Fruit fly (Drosophila melanogaster): ENCODE results near the gene Cf2.

Cf2 gene

DNA sequence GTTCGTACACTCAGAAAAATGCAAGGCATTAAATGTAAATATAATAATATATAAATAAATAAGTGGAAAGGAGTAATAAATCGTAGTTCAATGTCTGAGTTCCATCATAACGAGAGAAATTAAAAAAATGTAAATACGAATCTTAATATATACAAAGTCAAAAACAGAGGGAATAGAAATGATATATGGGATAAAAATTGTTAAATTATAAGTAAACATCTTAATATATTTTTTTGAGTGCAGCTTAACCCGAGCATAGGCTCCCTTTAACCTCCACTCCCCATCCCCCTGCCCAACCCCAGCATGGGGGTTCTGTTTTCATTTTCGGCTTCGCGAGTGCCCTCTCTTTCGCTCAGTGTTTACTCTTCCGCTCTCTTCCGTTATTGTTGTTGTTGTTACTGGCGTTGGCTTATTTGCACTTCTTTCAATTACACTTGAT is 32.8 kb upstream of the Cf2 start (continued):
- TF ChIP-seq Dip3 (GFP tag; optimal IDR thresholded peaks at IDR 0.05) (no peak), unpg (GFP tag; optimal IDR thresholded peaks at IDR 0.05) (peak; percentile 22), Drgx (GFP tag; IDR thresholded peaks at IDR 0.05) (peak; percentile 22; the same call in 1 of the 2 replicates), zfh1 (GFP tag; IDR thresholded peaks at IDR 0.05) (0 out of 3 replicates have a peak, but pooled peaks have one; percentile 13), CG10267 (tag; optimal IDR thresholded peaks at IDR 0.05) (peak; percentile 36), shn (GFP tag; optimal IDR thresholded peaks at IDR 0.05) (no peak), CG11398 (GFP tag; optimal IDR thresholded peaks at IDR 0.05) (no peak), cwo (GFP tag; optimal IDR thresholded peaks at IDR 0.05) (peak; percentile 1), CG8359 (GFP tag; optimal IDR thresholded peaks at IDR 0.05; ENCODE audit: borderline replicate concordance) (peak; percentile 7), schlank (tag; optimal IDR thresholded peaks at IDR 0.05) (no peak), CG10209 (GFP tag; optimal IDR thresholded peaks at IDR 0.05) (peak; percentile 19), so (GFP tag; IDR thresholded peaks at IDR 0.05) (no peak), CG11560 (tag; IDR thresholded peaks at IDR 0.05) (no peak), pb (GFP tag; optimal IDR thresholded peaks at IDR 0.05) (no peak), stc (GFP tag; IDR thresholded peaks at IDR 0.05) (no peak), pfk (GFP tag; optimal IDR thresholded peaks at IDR 0.05) (no peak), HmgD (GFP tag; optimal IDR thresholded peaks at IDR 0.05) (no peak), CG17612 (GFP tag; IDR thresholded peaks at IDR 0.05) (no peak), Gsc (GFP tag; IDR thresholded peaks at IDR 0.05) (no peak), CG10565 (GFP tag; optimal IDR thresholded peaks at IDR 0.05) (no peak), CG7786 (GFP tag; optimal IDR thresholded peaks at IDR 0.05) (no peak), abd-A (tag; optimal IDR thresholded peaks at IDR 0.05) (no peak), CG17361 (GFP tag; IDR thresholded peaks at IDR 0.05) (peak; percentile 67), Poxn (GFP tag; IDR thresholded peaks at IDR 0.05) (no peak), CG3838 (GFP tag; optimal IDR thresholded peaks at IDR 0.05) (no peak), bsh (GFP tag; optimal IDR thresholded peaks at IDR 0.05) (peak in 1 of 2 experiments; percentile 24), Hr51 (GFP tag; optimal IDR thresholded peaks at IDR 0.05) (peak in 1 of 2 experiments; percentile 28), CG8388 (GFP tag; optimal IDR thresholded peaks at IDR 0.05) (peak; percentile 15), onecut (GFP tag; IDR thresholded peaks at IDR 0.05) (0 out of 2 replicates have a peak, but pooled peaks have one; percentile 16), pho (GFP tag; optimal IDR thresholded peaks at IDR 0.05) (no peak), Hr3 (GFP tag; optimal IDR thresholded peaks at IDR 0.05) (peak; percentile 17), dmrt99B (tag; optimal IDR thresholded peaks at IDR 0.05) (peak; percentile 51), lab (GFP tag; optimal IDR thresholded peaks at IDR 0.05) (peak; percentile 50), mld (GFP tag; IDR thresholded peaks at IDR 0.05; ENCODE audit: partially characterized antibody) (no peak), phol (tag; optimal IDR thresholded peaks at IDR 0.05) (peak; percentile 61), bab2 (GFP tag; optimal IDR thresholded peaks at IDR 0.05) (no peak), Tbp (GFP tag; optimal IDR thresholded peaks at IDR 0.05) (no peak), maf-S (GFP tag; optimal IDR thresholded peaks at IDR 0.05) (no peak), ssp (GFP tag; IDR thresholded peaks at IDR 0.05) (no peak), H15 (GFP tag; IDR thresholded peaks at IDR 0.05) (0 out of 3 replicates have a peak, but pooled peaks have one; percentile 59), Nf-YA (GFP tag; IDR thresholded peaks at IDR 0.05) (0 out of 2 replicates have a peak, but pooled peaks have one; percentile 43), dmrt11E (tag; optimal IDR thresholded peaks at IDR 0.05) (peak; percentile 38), bcd (GFP tag; optimal IDR thresholded peaks at IDR 0.05) (peak; percentile 23), trem (tag; optimal IDR thresholded peaks at IDR 0.05) (no peak), tin (GFP tag; optimal IDR thresholded peaks at IDR 0.05) (peak; percentile 8), wor (GFP tag; IDR thresholded peaks at IDR 0.05) (peak; percentile 33; the same call in 1 of the 2 replicates), slp2 (GFP tag; optimal IDR thresholded peaks at IDR 0.05) (no peak), CG6791 (GFP tag; IDR thresholded peaks at IDR 0.05; ENCODE audit: partially characterized antibody) (no peak), Elba2 (GFP tag; optimal IDR thresholded peaks at IDR 0.05) (no peak)
